Worm (Caenorhabditis elegans) whole organism, L4 larva: ENCODE results near the gene egl-17.

Experiments used
- D1046.2 ChIP-seq: fragments of 200-800 bp; sonication (Bioruptor generic); IDR thresholded peaks from 2 replicates; pipeline ENCODE4 v1.3.6; 2022; ENCODE audit warnings: missing genetic modification characterization, missing compliant biosample characterization
- F10B5.3 ChIP-seq: sonication (generic microtip); optimal IDR thresholded peaks from 2 replicates; lab custom pipeline; 2016; ENCODE audit warnings: mild to moderate bottlenecking, missing genetic modification characterization, missing compliant biosample characterization
- F26F4.8 ChIP-seq: fragments of 200-800 bp; sonication (Bioruptor generic); conservative IDR thresholded peaks from 2 replicates; pipeline ENCODE4 v1.3.6; 2022; ENCODE audit warnings: missing genetic modification characterization, missing compliant biosample characterization
- F37D6.2 ChIP-seq: sonication (generic microtip); optimal IDR thresholded peaks from 2 replicates; lab custom pipeline; 2016; ENCODE audit warnings: mild to moderate bottlenecking, missing genetic modification characterization, missing compliant biosample characterization
- F44E2.7 ChIP-seq: fragments of 200-800 bp; sonication (Bioruptor generic); IDR thresholded peaks from 2 replicates; pipeline ENCODE4 v2.1.2; 2022; ENCODE audit warnings: missing genetic modification characterization, missing compliant biosample characterization
- F49E8.2 ChIP-seq: sonication (generic microtip); optimal IDR thresholded peaks from 2 replicates; lab custom pipeline; 2016; ENCODE audit warnings: missing compliant biosample characterization, mild to moderate bottlenecking, missing genetic modification characterization, borderline replicate concordance
- T20F7.1 ChIP-seq: fragments of 200-800 bp; sonication (Bioruptor generic); optimal IDR thresholded peaks from 2 replicates; lab custom pipeline; 2018; ENCODE audit warnings: mild to moderate bottlenecking, missing genetic modification characterization, missing compliant biosample characterization
- Y105C5A.15 ChIP-seq: fragments of 200-800 bp; sonication (Bioruptor generic); IDR thresholded peaks from 2 replicates; pipeline ENCODE4 v1.3.6; 2022; ENCODE audit warnings: missing genetic modification characterization, missing compliant biosample characterization
- Y48G9A.11 ChIP-seq: fragments of 200-800 bp; sonication (Bioruptor generic); IDR thresholded peaks from 2 replicates; pipeline ENCODE4 v1.3.6; 2022; ENCODE audit warnings: missing genetic modification reagents, missing genetic modification characterization, missing compliant biosample characterization
- ZK337.2 ChIP-seq: fragments of 200-800 bp; sonication (Bioruptor generic); IDR thresholded peaks from 2 replicates; pipeline ENCODE4 v1.3.6; 2022; ENCODE audit warnings: missing genetic modification reagents, missing genetic modification characterization, missing compliant biosample characterization
- ZK546.5 ChIP-seq, 2 experiments: sonication (generic microtip); optimal IDR thresholded peaks; 2 replicates each; lab custom pipeline; 2017; ENCODE audit warnings: missing biosample characterization in 2 of 2, missing genetic modification characterization in 2 of 2
- aha-1 ChIP-seq: fragments of 150-350 bp; peaks from one replicate; lab custom pipeline; 2014; ENCODE audit warnings: missing biosample characterization, missing genetic modification characterization
- arid-1 ChIP-seq: fragments of 200-800 bp; sonication (Bioruptor generic); conservative IDR thresholded peaks from 2 replicates; pipeline ENCODE4 v1.3.6; 2022; ENCODE audit warnings: missing genetic modification reagents, missing genetic modification characterization, missing compliant biosample characterization
- ceh-44 ChIP-seq: fragments of 200-800 bp; sonication (Bioruptor generic); IDR thresholded peaks from 2 replicates; pipeline ENCODE4 v1.3.6; 2022; ENCODE audit warnings: missing genetic modification reagents, missing genetic modification characterization, missing compliant biosample characterization
- ctbp-1 ChIP-seq: fragments of 200-800 bp; sonication (Bioruptor generic); IDR thresholded peaks from 2 replicates; pipeline ENCODE4 v1.3.6; 2022; ENCODE audit warnings: missing genetic modification reagents, missing genetic modification characterization, missing compliant biosample characterization
- daf-12 ChIP-seq: fragments of 150-350 bp; optimal IDR thresholded peaks from 2 replicates; lab custom pipeline; 2014; ENCODE audit warnings: missing biosample characterization, missing genetic modification reagents, missing genetic modification characterization
- egl-27 ChIP-seq: sonication (generic microtip); optimal IDR thresholded peaks from 3 replicates; lab custom pipeline; 2017; ENCODE audit warnings: missing biosample characterization, missing genetic modification reagents, missing genetic modification characterization
- egl-43 ChIP-seq: fragments of 200-800 bp; sonication (Bioruptor generic); IDR thresholded peaks from 2 replicates; pipeline ENCODE4 v1.3.6; 2022; ENCODE audit warnings: missing genetic modification reagents, missing genetic modification characterization, missing compliant biosample characterization
- fkh-10 ChIP-seq: fragments of 150-350 bp; optimal IDR thresholded peaks from 2 replicates; lab custom pipeline; 2014; ENCODE audit warnings: missing biosample characterization, missing genetic modification reagents, missing genetic modification characterization
- fos-1 ChIP-seq: fragments of 150-350 bp; optimal IDR thresholded peaks from 2 replicates; lab custom pipeline; 2014; ENCODE audit warnings: missing biosample characterization, missing genetic modification characterization
- hlh-30 ChIP-seq: sonication (generic microtip); optimal IDR thresholded peaks from 2 replicates; lab custom pipeline; 2017; ENCODE audit warnings: antibody characterized with exemption, mild to moderate bottlenecking, missing genetic modification characterization, missing compliant biosample characterization; ENCODE audit not compliant: insufficient read depth
- jun-1 ChIP-seq: fragments of 150-350 bp; optimal IDR thresholded peaks from 2 replicates; lab custom pipeline; 2014; ENCODE audit warnings: missing biosample characterization, missing genetic modification reagents, missing genetic modification characterization
- lin-1 ChIP-seq: fragments of 200-800 bp; sonication (Bioruptor generic); IDR thresholded peaks from 2 replicates; pipeline ENCODE4 v1.3.6; 2022; ENCODE audit warnings: missing genetic modification reagents, missing genetic modification characterization, missing compliant biosample characterization
- lin-13 ChIP-seq: fragments of 150-350 bp; optimal IDR thresholded peaks from 2 replicates; lab custom pipeline; 2014; ENCODE audit warnings: missing biosample characterization, missing genetic modification reagents, missing genetic modification characterization
- lin-38 ChIP-seq: fragments of 200-800 bp; sonication (Bioruptor generic); IDR thresholded peaks from 2 replicates; pipeline ENCODE4 v1.3.6; 2022; ENCODE audit warnings: missing genetic modification reagents, missing genetic modification characterization, missing compliant biosample characterization
- lir-3 ChIP-seq: sonication (generic microtip); optimal IDR thresholded peaks from 2 replicates; lab custom pipeline; 2016; ENCODE audit warnings: mild to moderate bottlenecking, missing genetic modification characterization, missing compliant biosample characterization
- lsy-2 ChIP-seq, 2 experiments: fragments of 150-350 bp in 1 of 2; sonication (generic microtip) in 1 of 2; optimal IDR thresholded peaks; 2 replicates each; lab custom pipeline; 2014 to 2017; ENCODE audit warnings: missing biosample characterization in 2 of 2, missing genetic modification characterization in 2 of 2
- madf-5 ChIP-seq, 2 experiments: fragments of 200-800 bp; sonication (Bioruptor generic); IDR thresholded peaks; 2 replicates each; pipeline ENCODE4 v1.3.6; 2022; ENCODE audit warnings: missing compliant biosample characterization in 2 of 2, missing genetic modification characterization in 2 of 2
- mdt-29 ChIP-seq: fragments of 200-800 bp; sonication (Bioruptor generic); IDR thresholded peaks from 2 replicates; pipeline ENCODE4 v1.3.6; 2022; ENCODE audit warnings: missing genetic modification reagents, missing genetic modification characterization, missing compliant biosample characterization
- mxl-2 ChIP-seq: fragments of 200-800 bp; sonication (Bioruptor generic); conservative IDR thresholded peaks from 2 replicates; pipeline ENCODE4 v1.3.6; 2022; ENCODE audit warnings: missing genetic modification reagents, missing genetic modification characterization, missing compliant biosample characterization
- nhr-237 ChIP-seq: sonication (generic microtip); optimal IDR thresholded peaks from 2 replicates; lab custom pipeline; 2017; ENCODE audit warnings: missing biosample characterization, missing genetic modification characterization
- nhr-28 ChIP-seq: fragments of 150-350 bp; optimal IDR thresholded peaks from 2 replicates; lab custom pipeline; 2014; ENCODE audit warnings: missing biosample characterization, missing genetic modification characterization
- nhr-41 ChIP-seq: fragments of 200-800 bp; sonication (Bioruptor generic); IDR thresholded peaks from 2 replicates; pipeline ENCODE4 v1.3.6; 2022; ENCODE audit warnings: missing genetic modification reagents, missing genetic modification characterization, missing compliant biosample characterization
- nhr-42 ChIP-seq: fragments of 200-800 bp; sonication (Bioruptor generic); IDR thresholded peaks from 2 replicates; pipeline ENCODE4 v1.3.6; 2022; ENCODE audit warnings: missing genetic modification characterization, missing compliant biosample characterization
- pha-4 ChIP-seq, 2 experiments: fragments of 150-350 bp in 1 of 2; fragments of 200-800 bp in 1 of 2; sonication (Bioruptor generic) in 1 of 2; IDR thresholded peaks in 1 of 2; optimal IDR thresholded peaks in 1 of 2; 2 replicates each; pipeline versions ENCODE4 v1.3.6 to Lab custom; 2014 to 2022; ENCODE audit warnings: missing genetic modification characterization in 2 of 2, missing genetic modification reagents in 2 of 2, missing biosample characterization in 1 of 2, missing compliant biosample characterization in 1 of 2
- sdz-12 ChIP-seq: fragments of 200-800 bp; sonication (Bioruptor generic); optimal IDR thresholded peaks from 2 replicates; lab custom pipeline; 2018; ENCODE audit warnings: mild to moderate bottlenecking, missing genetic modification characterization, missing compliant biosample characterization
- snpc-1.2 ChIP-seq: fragments of 200-800 bp; sonication (Bioruptor generic); IDR thresholded peaks from 2 replicates; pipeline ENCODE4 v1.3.6; 2022; ENCODE audit warnings: missing genetic modification reagents, missing genetic modification characterization, missing compliant biosample characterization
- tra-1 ChIP-seq: fragments of 200-800 bp; sonication (Bioruptor generic); IDR thresholded peaks from 2 replicates; pipeline ENCODE4 v1.3.6; 2022; ENCODE audit warnings: missing genetic modification reagents, missing genetic modification characterization, missing compliant biosample characterization
- unc-130 ChIP-seq: sonication (generic microtip); optimal IDR thresholded peaks from 2 replicates; lab custom pipeline; 2016; ENCODE audit warnings: missing genetic modification reagents, missing genetic modification characterization, missing compliant biosample characterization
- unc-62 ChIP-seq, 3 experiments: fragments of 150-350 bp in 1 of 3; sonication (generic microtip); optimal IDR thresholded peaks in 2 of 3; peaks in 1 of 3; 1 replicate in 1 of 3; 2 replicates in 2 of 3; lab custom pipeline; 2014 to 2017; ENCODE audit warnings: missing biosample characterization in 3 of 3, missing genetic modification characterization in 3 of 3, missing genetic modification reagents in 3 of 3, missing genotype in 1 of 3
- zfp-3 ChIP-seq: fragments of 200-800 bp; sonication (Bioruptor generic); conservative IDR thresholded peaks from 2 replicates; pipeline ENCODE4 v1.3.6; 2022; ENCODE audit warnings: missing genetic modification reagents, missing genetic modification characterization, missing compliant biosample characterization
- zip-11 ChIP-seq: fragments of 200-800 bp; sonication (Bioruptor generic); IDR thresholded peaks from 2 replicates; pipeline ENCODE4 v1.3.6; 2022; ENCODE audit warnings: missing genetic modification characterization, missing compliant biosample characterization

egl-17 gene

DNA sequence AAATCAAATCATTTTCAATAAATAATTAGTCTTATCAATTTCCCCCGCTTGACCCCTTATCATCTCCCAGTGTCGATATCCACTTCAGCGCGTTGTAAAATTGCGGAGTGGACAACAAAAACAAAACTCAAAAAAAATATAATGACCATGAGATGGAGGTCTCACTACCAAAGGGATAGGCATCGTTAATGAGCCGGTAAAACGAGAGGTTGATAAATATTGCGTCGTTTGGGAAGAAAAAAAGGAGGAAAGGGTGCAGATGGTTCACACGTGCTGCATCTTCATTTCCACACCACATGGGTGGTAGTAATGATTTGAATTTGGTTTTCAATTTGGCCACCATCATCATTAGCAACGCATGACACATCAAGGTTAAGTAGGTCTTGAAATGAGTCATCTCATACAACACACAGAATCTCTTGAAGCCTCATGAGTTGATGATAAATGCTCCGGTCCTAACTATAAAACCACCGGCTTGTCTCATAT lies 22.1 kb upstream of the egl-17 start:
- TF ChIP-seq ceh-44 (GFP tag; lab: Robert Waterston, UW) = no peak
- no peak for TF ChIP-seq nhr-237
- peak; percentile 91 for TF ChIP-seq aha-1 (tag; lab: Kevin White, UChicago)
- peak in 1 of 2 experiments; percentile 99 for TF ChIP-seq unc-62 (GFP tag; optimal IDR thresholded peaks at IDR 0.05 in 1 of 2; lab: Kevin White, UChicago)
- TF ChIP-seq unc-62 (tag; optimal IDR thresholded peaks at IDR 0.05; lab: Kevin White, UChicago) = no peak
- no peak for TF ChIP-seq fos-1 (tag; lab: Kevin White, UChicago)
- TF ChIP-seq pha-4 (GFP tag; IDR thresholded peaks at IDR 0.05; lab: Robert Waterston, UW) = no peak
- no peak for TF ChIP-seq pha-4 (tag; optimal IDR thresholded peaks at IDR 0.05; lab: Kevin White, UChicago)
- TF ChIP-seq, all 104 proteins: peak for 2

DNA sequence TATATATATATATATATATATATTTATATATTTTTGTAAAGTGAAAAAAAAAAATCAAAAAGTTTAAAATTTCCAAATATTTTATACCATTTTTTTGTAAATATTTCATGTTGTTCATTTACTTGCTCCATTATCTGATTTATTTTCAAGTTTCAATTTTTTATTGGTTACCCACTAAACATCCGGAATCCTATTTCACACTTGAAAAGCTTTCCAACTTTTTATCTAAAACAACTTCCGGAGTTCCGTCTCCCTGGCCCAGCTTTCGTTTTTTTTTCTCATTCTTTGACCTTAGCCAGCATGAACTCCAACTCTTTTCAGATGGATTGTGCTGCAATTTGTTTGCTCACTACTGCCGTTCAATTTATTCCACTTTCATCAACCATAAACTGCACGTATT lies 13.2 kb upstream of the egl-17 start, which contains the start of gene F38G1.3:
F38G1.3 (plus strand) TSS at position 301 of the 400 bp plus-strand sequence.
- no peak for TF ChIP-seq lin-1 (GFP tag; lab: Robert Waterston, UW)
- no peak for TF ChIP-seq tra-1 (GFP tag; lab: Robert Waterston, UW)
- TF ChIP-seq F37D6.2 (tag; lab: Kevin White, UChicago) = no peak
- TF ChIP-seq T20F7.1 = no peak
- TF ChIP-seq ctbp-1 (GFP tag; lab: Robert Waterston, UW) = no peak
- no peak for TF ChIP-seq ZK337.2 (GFP tag; lab: Robert Waterston, UW)
- no peak for TF ChIP-seq egl-43 (GFP tag; lab: Robert Waterston, UW)
- TF ChIP-seq unc-130 = no peak
- no peak for TF ChIP-seq snpc-1.2 (GFP tag; lab: Robert Waterston, UW)

- TF ChIP-seq sdz-12 = no peak
- TF ChIP-seq arid-1 (GFP tag; lab: Robert Waterston, UW) = no peak
- no peak for TF ChIP-seq nhr-42 (GFP tag; lab: Robert Waterston, UW)
- no peak for TF ChIP-seq lin-38 (GFP tag; lab: Robert Waterston, UW)
- no peak for TF ChIP-seq daf-12
- TF ChIP-seq jun-1 (tag; lab: Kevin White, UChicago) = no peak
- no peak for TF ChIP-seq ZK337.2 (GFP tag; lab: Robert Waterston, UW)
- no peak for TF ChIP-seq lir-3 (tag; lab: Kevin White, UChicago)
- TF ChIP-seq zip-11 = no peak
- no peak for TF ChIP-seq nhr-28
These were observed 8.3 kb upstream of the egl-17 start, which contains the start of gene che-2 for ce11 chrX:481150-481549. Gene che-2, plus strand, starts transcription at chrX:481450.

DNA sequence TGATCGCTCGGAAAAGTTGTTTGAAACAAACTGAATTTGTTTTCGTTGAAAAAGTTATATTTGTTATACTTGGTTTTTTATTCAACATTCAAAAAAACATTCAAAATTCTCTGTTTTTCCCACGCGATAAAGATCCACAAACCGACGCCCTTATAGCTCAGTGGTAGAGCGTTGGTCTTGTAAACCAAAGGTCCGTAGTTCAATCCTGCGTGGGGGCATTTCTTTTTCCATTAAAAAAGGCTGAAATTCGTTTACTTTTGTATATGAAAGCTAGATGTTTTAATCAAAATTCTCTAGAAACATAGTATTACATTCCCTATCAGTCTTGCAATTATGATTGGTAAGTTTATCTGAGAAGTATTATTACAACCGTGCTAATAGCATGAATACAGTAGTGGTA lies 1.8 kb upstream of the egl-17 start:
- TF ChIP-seq zfp-3 (GFP tag; lab: Robert Waterston, UW) (no peak), F26F4.8 (GFP tag; lab: Robert Waterston, UW) (peak; percentile 58; the same call in 1 of the 2 replicates), lin-38 (GFP tag; lab: Robert Waterston, UW) (peak; percentile 66), mxl-2 (GFP tag; lab: Robert Waterston, UW) (no peak), hlh-30 (tag; lab: Kevin White, UChicago) (no peak), mdt-29 (GFP tag; lab: Robert Waterston, UW) (peak; percentile 72; the same call in 1 of the 2 replicates), unc-62 (GFP tag; optimal IDR thresholded peaks at IDR 0.05 in 1 of 2; lab: Kevin White, UChicago) (no peak), unc-62 (tag; optimal IDR thresholded peaks at IDR 0.05; lab: Kevin White, UChicago) (no peak), egl-43 (GFP tag; lab: Robert Waterston, UW) (peak; percentile 85; the same call in 1 of the 2 replicates), ceh-44 (GFP tag; lab: Robert Waterston, UW) (peak; percentile 68; the same call in 1 of the 2 replicates), D1046.2 (GFP tag; lab: Robert Waterston, UW) (peak; percentile 66; the same call in 1 of the 2 replicates), egl-27 (tag; lab: Kevin White, UChicago) (no peak), nhr-41 (GFP tag; lab: Robert Waterston, UW) (no peak), ctbp-1 (GFP tag; lab: Robert Waterston, UW) (peak; percentile 53; the same call in 1 of the 2 replicates), F44E2.7 (peak; percentile 54; the same call in 1 of the 2 replicates), fkh-10 (no peak), ZK546.5 (tag; optimal IDR thresholded peaks at IDR 0.05; lab: Kevin White, UChicago) (no peak), madf-5 (GFP tag; IDR thresholded peaks at IDR 0.05; lab: Robert Waterston, UW) (0 out of 4 replicates have a peak, but pooled peaks of 1 of the 2 experiments have one; percentile 47), pha-4 (GFP tag; IDR thresholded peaks at IDR 0.05; lab: Robert Waterston, UW) (peak; percentile 66; the same call in 1 of the 2 replicates), pha-4 (tag; optimal IDR thresholded peaks at IDR 0.05; lab: Kevin White, UChicago) (no peak), nhr-237 (no peak), F49E8.2 (peak; percentile 18), Y48G9A.11 (GFP tag; lab: Robert Waterston, UW) (0 out of 2 replicates have a peak, but pooled peaks have one; percentile 40), F10B5.3 (tag; lab: Kevin White, UChicago) (no peak), Y105C5A.15 (GFP tag; lab: Robert Waterston, UW) (peak; percentile 56; the same call in 1 of the 2 replicates), lsy-2 (tag; optimal IDR thresholded peaks at IDR 0.05; lab: Kevin White, UChicago) (no peak), lin-13 (GFP tag; lab: Kevin White, UChicago) (peak; percentile 21)
